Worm (Caenorhabditis elegans): Measurements from ENCODE around the gene W07B8.4.

ce11 chrV:1149734-1150669, 18.3 kb upstream of the W07B8.4 start:
- TF ChIP-seq snpc-4 (tag; optimal IDR thresholded peaks at IDR 0.05) (no peak), R02D3.7 (tag; optimal IDR thresholded peaks at IDR 0.05) (no peak), daf-12 (tag; optimal IDR thresholded peaks at IDR 0.05) (no peak), lin-15B (tag; optimal IDR thresholded peaks at IDR 0.05) (no peak), skn-1 (tag; optimal IDR thresholded peaks at IDR 0.05) (no peak), nhr-76 (tag; optimal IDR thresholded peaks at IDR 0.05) (no peak), zag-1 (tag; optimal IDR thresholded peaks at IDR 0.05) (no peak), ama-1 (optimal IDR thresholded peaks at IDR 0.05) (no peak)
